Worm (Caenorhabditis elegans): ENCODE measurements around the gene srw-130.

The srw-130 gene

DNA sequence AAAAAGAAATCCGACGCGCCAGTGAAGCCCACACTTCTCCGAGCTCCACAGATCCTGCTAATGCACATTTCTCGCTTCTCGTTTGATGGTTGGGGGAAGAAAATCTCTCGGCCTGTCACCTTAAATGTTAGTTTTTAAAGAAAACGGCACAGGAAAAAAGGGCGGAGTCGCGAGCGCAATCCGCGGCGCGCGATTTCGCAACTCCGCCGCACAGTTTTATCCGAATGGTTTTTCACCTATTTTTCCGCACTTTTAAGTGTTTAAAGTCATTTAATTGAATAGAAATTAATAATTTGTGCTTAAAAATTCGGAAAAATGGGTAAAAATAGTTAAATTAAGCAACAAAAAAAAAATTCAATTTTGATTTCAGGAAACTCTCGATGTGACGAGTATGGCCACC lies 38.9 kb upstream of the srw-130 start:
- TF ChIP-seq ZK337.2 (GFP tag; IDR thresholded peaks at IDR 0.05): 0 out of 2 replicates have a peak, but pooled peaks have one; percentile 18
- no peak for TF ChIP-seq arid-1 (GFP tag; conservative IDR thresholded peaks at IDR 0.05)
- no peak for TF ChIP-seq ceh-28 (tag; optimal IDR thresholded peaks at IDR 0.05)
- 0 out of 2 replicates have a peak, but pooled peaks have one; percentile 22 for TF ChIP-seq Y48G9A.11 (GFP tag; IDR thresholded peaks at IDR 0.05)
- TF ChIP-seq hmg-1.1 (GFP tag; IDR thresholded peaks at IDR 0.05): 0 out of 2 replicates have a peak, but pooled peaks have one; percentile 15
- TF ChIP-seq nhr-41 (GFP tag; IDR thresholded peaks at IDR 0.05): no peak
- TF ChIP-seq lin-38 (GFP tag; IDR thresholded peaks at IDR 0.05): peak; percentile 55
- TF ChIP-seq dve-1 (tag; optimal IDR thresholded peaks at IDR 0.05; ENCODE audit: insufficient read depth): peak; percentile 23
- peak; percentile 75 for TF ChIP-seq aha-1 (tag)
- TF ChIP-seq pha-4 (GFP tag; IDR thresholded peaks at IDR 0.05): 0 out of 2 replicates have a peak, but pooled peaks have one; percentile 22
- TF ChIP-seq pha-4 (tag; optimal IDR thresholded peaks at IDR 0.05): no peak
- no peak for TF ChIP-seq saeg-2 (GFP tag; IDR thresholded peaks at IDR 0.05)
- TF ChIP-seq tra-1 (GFP tag; IDR thresholded peaks at IDR 0.05): no peak
- peak; percentile 38 for TF ChIP-seq mep-1 (tag; optimal IDR thresholded peaks at IDR 0.05)
- TF ChIP-seq Y105C5A.15 (GFP tag; IDR thresholded peaks at IDR 0.05): no peak
- TF ChIP-seq set-16 (GFP tag; IDR thresholded peaks at IDR 0.05): peak; percentile 35
- TF ChIP-seq zip-11 (GFP tag; IDR thresholded peaks at IDR 0.05): no peak
- no peak for TF ChIP-seq ceh-20 (GFP tag; IDR thresholded peaks at IDR 0.05)
- peak in 1 of 2 experiments; percentile 39 for TF ChIP-seq hif-1 (tag; optimal IDR thresholded peaks at IDR 0.05)
- TF ChIP-seq lsy-2 (tag; optimal IDR thresholded peaks at IDR 0.05): peak in 1 of 2 experiments; percentile 29
- TF ChIP-seq mes-2 (tag; optimal IDR thresholded peaks at IDR 0.05; ENCODE audit: poor library complexity, severe bottlenecking): peak; percentile 75
- TF ChIP-seq dpl-1 (GFP tag; optimal IDR thresholded peaks at IDR 0.05): peak; percentile 27

DNA sequence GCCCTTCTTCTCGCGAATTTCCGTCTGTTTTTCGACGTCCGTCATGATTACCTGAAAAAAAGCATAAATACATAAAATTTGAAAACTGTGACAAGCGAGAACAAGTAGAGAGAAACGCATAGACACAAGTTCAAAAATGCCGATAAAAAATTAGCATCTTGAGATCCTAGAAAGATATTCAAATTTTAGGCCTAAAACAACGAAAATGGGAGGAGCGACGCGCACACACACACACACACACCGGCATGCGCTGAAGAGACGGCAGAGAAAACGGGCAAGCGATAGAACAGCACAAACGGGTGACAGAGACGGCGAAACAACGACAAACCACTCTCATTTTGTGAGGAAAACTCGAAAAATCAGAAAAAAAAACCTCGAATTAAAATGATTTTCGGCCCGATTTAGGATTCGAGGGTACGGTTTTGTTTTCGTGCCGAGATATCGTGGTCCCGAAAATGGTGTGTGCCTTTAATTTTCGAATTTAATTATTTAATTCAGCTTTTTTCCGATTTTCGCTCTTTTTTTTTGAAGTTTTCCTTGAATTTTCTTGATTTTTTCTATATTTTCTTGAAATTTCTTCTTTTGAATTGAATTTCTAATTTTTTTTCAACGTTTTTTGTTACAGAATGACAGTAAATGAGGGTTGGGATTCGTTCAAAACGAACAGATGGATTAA lies 37.5 kb upstream of the srw-130 start, which contains the start of the genes rpl-11.1 and T22F3.2:
TSS of gene rpl-11.1 (minus strand) at position 51 of the 676 bp plus-strand sequence.
TSS of gene T22F3.2 (plus strand) at position 626 of the 676 bp plus-strand sequence.
- TF ChIP-seq mdl-1 (tag; optimal IDR thresholded peaks at IDR 0.05) (peak in 1 of 2 experiments; percentile 34), hlh-30 (tag; optimal IDR thresholded peaks at IDR 0.05; ENCODE audit: insufficient read depth) (peak; percentile 22), D1046.2 (GFP tag; IDR thresholded peaks at IDR 0.05) (0 out of 2 replicates have a peak, but pooled peaks have one; percentile 24), daf-16 (GFP tag; optimal IDR thresholded peaks at IDR 0.05) (no peak), daf-16 (tag; optimal IDR thresholded peaks at IDR 0.05) (peak; percentile 9), snpc-4 (tag; optimal IDR thresholded peaks at IDR 0.05) (no peak), mep-1 (tag; optimal IDR thresholded peaks at IDR 0.05) (peak; percentile 9), hif-1 (tag; optimal IDR thresholded peaks at IDR 0.05) (peak in 1 of 2 experiments; percentile 34), Y5F2A.4 (GFP tag; optimal IDR thresholded peaks at IDR 0.05) (no peak), hmg-1.1 (GFP tag; IDR thresholded peaks at IDR 0.05) (peak; percentile 42; the same call in 1 of the 2 replicates), zip-2 (tag; optimal IDR thresholded peaks at IDR 0.05) (no peak), hlh-11 (tag; optimal IDR thresholded peaks at IDR 0.05) (peak; percentile 5), unc-62 (GFP tag; optimal IDR thresholded peaks at IDR 0.05 in 1 of 2) (peak in 1 of 2 experiments; percentile 47), unc-62 (tag; optimal IDR thresholded peaks at IDR 0.05) (no peak), T26A8.4 (GFP tag; IDR thresholded peaks at IDR 0.05) (no peak), egl-43 (GFP tag; IDR thresholded peaks at IDR 0.05) (no peak)

DNA sequence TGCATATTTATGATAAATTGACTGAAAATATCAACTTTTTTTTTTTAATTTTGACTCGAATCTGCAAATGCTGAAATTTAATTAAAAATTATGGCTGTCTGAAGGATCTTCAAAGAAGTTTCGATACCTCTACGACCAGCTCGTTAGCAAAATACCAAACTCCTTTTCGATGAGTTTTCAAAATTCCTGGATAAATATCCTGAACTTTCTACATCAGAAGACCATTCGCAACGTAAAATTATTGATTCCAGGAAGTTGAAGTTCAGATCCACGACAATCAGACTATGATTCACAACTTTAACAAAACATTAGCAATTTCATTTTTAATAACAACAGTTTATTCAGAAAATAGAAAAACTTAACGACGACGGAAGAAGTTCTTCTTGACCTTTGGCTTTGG lies 36.3 kb upstream of the srw-130 start:
- TF ChIP-seq ceh-28 (tag; optimal IDR thresholded peaks at IDR 0.05) (no peak), cey-2 (tag; optimal IDR thresholded peaks at IDR 0.05; ENCODE audit: borderline replicate concordance, insufficient read depth) (no peak), aha-1 (tag) (peak; percentile 30), Y5F2A.4 (GFP tag; optimal IDR thresholded peaks at IDR 0.05) (no peak), rbr-2 (tag; optimal IDR thresholded peaks at IDR 0.05) (no peak), egl-43 (GFP tag; IDR thresholded peaks at IDR 0.05) (no peak), dmd-9 (GFP tag; IDR thresholded peaks at IDR 0.05) (no peak), mdt-29 (GFP tag; IDR thresholded peaks at IDR 0.05) (no peak), Y105C5A.15 (GFP tag; IDR thresholded peaks at IDR 0.05) (no peak), hif-1 (tag; optimal IDR thresholded peaks at IDR 0.05) (no peak), ztf-7 (tag; optimal IDR thresholded peaks at IDR 0.05) (no peak), ctbp-1 (GFP tag; IDR thresholded peaks at IDR 0.05) (peak; percentile 13; the same call in 1 of the 2 replicates), ztf-11 (tag; optimal IDR thresholded peaks at IDR 0.05) (no peak), nhr-10 (tag; optimal IDR thresholded peaks at IDR 0.05) (no peak), ZK337.2 (GFP tag; IDR thresholded peaks at IDR 0.05) (0 out of 2 replicates have a peak, but pooled peaks have one; percentile 14), daf-8 (GFP tag; IDR thresholded peaks at IDR 0.05) (no peak), sdz-12 (GFP tag; optimal IDR thresholded peaks at IDR 0.05) (no peak), daf-16 (GFP tag; optimal IDR thresholded peaks at IDR 0.05) (no peak), daf-16 (tag; optimal IDR thresholded peaks at IDR 0.05) (peak; percentile 42), mes-2 (tag; optimal IDR thresholded peaks at IDR 0.05; ENCODE audit: poor library complexity, severe bottlenecking) (no peak), Y48G9A.11 (GFP tag; IDR thresholded peaks at IDR 0.05) (peak; percentile 78)

Measured in whole organism, L4 larva.